Worm (Caenorhabditis elegans) whole organism, early embryonic: ENCODE results near the gene C08B6.3.

Experiments used
- B0310.2 ChIP-seq: sonication (generic microtip); optimal IDR thresholded peaks from 2 replicates; lab custom pipeline; 2016; ENCODE audit warnings: mild to moderate bottlenecking, missing genetic modification characterization, missing compliant biosample characterization
- F13C5.2 ChIP-seq: sonication (generic microtip); optimal IDR thresholded peaks from 2 replicates; lab custom pipeline; 2017; ENCODE audit warnings: mild to moderate bottlenecking, missing genetic modification characterization, inconsistent platforms, missing compliant biosample characterization
- aly-1 ChIP-seq: sonication (generic microtip); optimal IDR thresholded peaks from 2 replicates; lab custom pipeline; 2016; ENCODE audit warnings: missing genetic modification characterization, missing compliant biosample characterization
- ama-1 ChIP-seq: fragments of 150-350 bp; optimal IDR thresholded peaks from 2 replicates; lab custom pipeline; 2014
- ceh-13 ChIP-seq: fragments of 200-800 bp; sonication (Bioruptor generic); optimal IDR thresholded peaks from 2 replicates; lab custom pipeline; 2018; ENCODE audit warnings: mild to moderate bottlenecking, missing genetic modification characterization, missing compliant biosample characterization
- ceh-36 ChIP-seq: sonication (generic microtip); optimal IDR thresholded peaks from 2 replicates; lab custom pipeline; 2016; ENCODE audit warnings: missing genetic modification characterization, inconsistent platforms, missing compliant biosample characterization
- ets-7 ChIP-seq: sonication (generic microtip); optimal IDR thresholded peaks from 2 replicates; lab custom pipeline; 2016; ENCODE audit warnings: missing genotype, missing genetic modification characterization, missing compliant biosample characterization
- flt-1 ChIP-seq: fragments of 200-800 bp; sonication (Bioruptor generic); IDR thresholded peaks from 2 replicates; pipeline ENCODE4 v1.3.6; 2022; ENCODE audit warnings: missing genetic modification characterization, missing compliant biosample characterization
- hmbx-1 ChIP-seq: sonication (generic microtip); optimal IDR thresholded peaks from 2 replicates; lab custom pipeline; 2016; ENCODE audit warnings: mild to moderate bottlenecking, missing genetic modification characterization, missing compliant biosample characterization
- hmg-4 ChIP-seq: fragments of 200-800 bp; sonication (Bioruptor generic); optimal IDR thresholded peaks from 2 replicates; lab custom pipeline; 2018; ENCODE audit warnings: mild to moderate bottlenecking, missing genetic modification characterization, missing compliant biosample characterization
- hnd-1 ChIP-seq: sonication (generic microtip); optimal IDR thresholded peaks from 2 replicates; lab custom pipeline; 2016; ENCODE audit warnings: missing genetic modification characterization, missing compliant biosample characterization
- pes-1 ChIP-seq: fragments of 200-800 bp; sonication (Bioruptor generic); IDR thresholded peaks from 2 replicates; pipeline ENCODE4 v1.3.6; 2022; ENCODE audit warnings: missing genetic modification reagents, missing genetic modification characterization, missing compliant biosample characterization
- scrt-1 ChIP-seq: fragments of 200-800 bp; sonication (Bioruptor generic); IDR thresholded peaks from 2 replicates; pipeline ENCODE4 v1.3.6; 2022; ENCODE audit warnings: missing genetic modification characterization, missing compliant biosample characterization
- sea-1 ChIP-seq: fragments of 200-800 bp; sonication (Bioruptor generic); conservative IDR thresholded peaks from 2 replicates; pipeline ENCODE4 v1.3.6; 2022; ENCODE audit warnings: missing genetic modification characterization, missing compliant biosample characterization
- tbx-11 ChIP-seq: fragments of 200-800 bp; sonication (Bioruptor generic); IDR thresholded peaks from 2 replicates; pipeline ENCODE4 v1.3.6; 2022; ENCODE audit warnings: missing genetic modification characterization, missing compliant biosample characterization
- tbx-37 ChIP-seq: fragments of 200-800 bp; sonication (Bioruptor generic); conservative IDR thresholded peaks from 2 replicates; pipeline ENCODE4 v1.3.6; 2022; ENCODE audit warnings: missing genetic modification reagents, missing genetic modification characterization, missing compliant biosample characterization
- tra-4 ChIP-seq: sonication (generic microtip); optimal IDR thresholded peaks from 2 replicates; lab custom pipeline; 2017; ENCODE audit warnings: missing genetic modification characterization, missing compliant biosample characterization

Gene C08B6.3

ce11 chrV:10065679-10066078, 46.4 kb downstream of the C08B6.3 start:
- TF ChIP-seq ets-7 (tag; lab: Kevin White, UChicago): no peak

DNA sequence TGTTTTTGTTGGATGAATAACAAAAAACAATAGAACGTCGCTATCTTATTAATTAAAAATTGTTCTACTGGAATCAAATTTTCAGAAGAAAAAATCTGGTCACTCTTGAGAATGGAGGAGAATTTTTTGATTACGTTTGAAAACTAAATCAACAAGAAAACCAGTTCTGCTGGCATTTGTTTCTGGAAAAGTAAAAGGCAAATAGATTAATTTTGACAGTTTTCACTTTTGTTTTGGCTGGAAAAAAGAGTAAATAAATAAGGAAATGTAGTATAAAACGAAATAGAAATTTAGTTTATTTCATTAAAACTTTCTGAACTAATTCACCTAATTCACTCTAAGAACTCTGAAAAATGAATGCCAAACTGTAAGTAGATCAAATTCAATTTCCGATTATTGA, 47.9 kb downstream of the C08B6.3 start, which contains the start of gene fipr-13:
fipr-13 (plus strand) TSS at position 301 of the 400 bp plus-strand sequence.
- TF ChIP-seq tbx-37 (GFP tag; lab: Robert Waterston, UW): no peak
- TF ChIP-seq ama-1 (lab: Kevin White, UChicago): no peak
- no peak for TF ChIP-seq ceh-36
- TF ChIP-seq aly-1: no peak
- no peak for TF ChIP-seq hnd-1 (tag; lab: Kevin White, UChicago)
- no peak for TF ChIP-seq tbx-11 (GFP tag; lab: Robert Waterston, UW)

- no peak for TF ChIP-seq ceh-36
- no peak for TF ChIP-seq hnd-1 (tag; lab: Kevin White, UChicago)
- no peak for TF ChIP-seq hmg-4 (GFP tag; lab: Kevin White, UChicago)
- no peak for TF ChIP-seq B0310.2 (tag; lab: Kevin White, UChicago)
- TF ChIP-seq aly-1: no peak
- TF ChIP-seq ceh-13: no peak
- no peak for TF ChIP-seq sea-1
- no peak for TF ChIP-seq hmbx-1 (tag; lab: Kevin White, UChicago)
- TF ChIP-seq flt-1 (GFP tag; lab: Robert Waterston, UW): no peak
- no peak for TF ChIP-seq F13C5.2 (tag; lab: Kevin White, UChicago)
- TF ChIP-seq tbx-37 (GFP tag; lab: Robert Waterston, UW): no peak
- TF ChIP-seq ama-1 (lab: Kevin White, UChicago): no peak
- no peak for TF ChIP-seq tra-4
- TF ChIP-seq scrt-1 (GFP tag; lab: Robert Waterston, UW): no peak
- TF ChIP-seq ets-7 (tag; lab: Kevin White, UChicago): no peak
- TF ChIP-seq pes-1 (GFP tag; lab: Robert Waterston, UW): no peak
These were observed 52.0 kb downstream of the C08B6.3 start for ce11 chrV:10060039-10060438.
